Worm (Caenorhabditis elegans) whole organism, midembryonic: ENCODE measurements around the gene C44B11.6.

Experiments
- T22C8.4 ChIP-seq: fragments of 200-800 bp; sonication (Bioruptor generic); IDR thresholded peaks from 2 replicates; pipeline ENCODE4 v1.3.6; 2022; ENCODE audit warnings: missing genetic modification characterization, missing compliant biosample characterization
- cog-1 ChIP-seq: sonication (generic microtip); optimal IDR thresholded peaks from 2 replicates; lab custom pipeline; 2016; ENCODE audit warnings: missing genetic modification characterization, missing compliant biosample characterization
- flt-1 ChIP-seq: fragments of 200-800 bp; sonication (Bioruptor generic); IDR thresholded peaks from 2 replicates; pipeline ENCODE4 v1.3.6; 2022; ENCODE audit warnings: missing genetic modification characterization, missing compliant biosample characterization
- klf-2 ChIP-seq: fragments of 200-800 bp; sonication (Bioruptor generic); conservative IDR thresholded peaks from 2 replicates; pipeline ENCODE4 v1.3.6; 2022; ENCODE audit warnings: missing genetic modification reagents, missing genetic modification characterization, missing compliant biosample characterization
- med-1 ChIP-seq: sonication (generic microtip); optimal IDR thresholded peaks from 2 replicates; lab custom pipeline; 2017; ENCODE audit warnings: missing genetic modification characterization, mild to moderate bottlenecking, missing compliant biosample characterization, antibody characterized with exemption, missing genetic modification reagents; ENCODE audit not compliant: insufficient read depth
- ref-1 ChIP-seq: fragments of 200-800 bp; sonication (Bioruptor generic); conservative IDR thresholded peaks from 2 replicates; pipeline ENCODE4 v1.3.6; 2022; ENCODE audit warnings: missing genetic modification reagents, missing genetic modification characterization, missing compliant biosample characterization
- tab-1 ChIP-seq: fragments of 200-800 bp; sonication (Bioruptor generic); IDR thresholded peaks from 2 replicates; pipeline ENCODE4 v1.3.6; 2022; ENCODE audit warnings: missing genetic modification characterization, missing compliant biosample characterization
- ztf-23 ChIP-seq: fragments of 200-800 bp; sonication (Bioruptor generic); IDR thresholded peaks from 2 replicates; pipeline ENCODE4 v1.3.6; 2022; ENCODE audit warnings: missing genetic modification reagents, missing genetic modification characterization, missing compliant biosample characterization
- ztf-29 ChIP-seq: fragments of 200-800 bp; sonication (Bioruptor generic); IDR thresholded peaks from 2 replicates; pipeline ENCODE4 v1.3.6; 2022; ENCODE audit warnings: missing genetic modification reagents, missing genetic modification characterization, missing compliant biosample characterization

C44B11.6 gene

DNA sequence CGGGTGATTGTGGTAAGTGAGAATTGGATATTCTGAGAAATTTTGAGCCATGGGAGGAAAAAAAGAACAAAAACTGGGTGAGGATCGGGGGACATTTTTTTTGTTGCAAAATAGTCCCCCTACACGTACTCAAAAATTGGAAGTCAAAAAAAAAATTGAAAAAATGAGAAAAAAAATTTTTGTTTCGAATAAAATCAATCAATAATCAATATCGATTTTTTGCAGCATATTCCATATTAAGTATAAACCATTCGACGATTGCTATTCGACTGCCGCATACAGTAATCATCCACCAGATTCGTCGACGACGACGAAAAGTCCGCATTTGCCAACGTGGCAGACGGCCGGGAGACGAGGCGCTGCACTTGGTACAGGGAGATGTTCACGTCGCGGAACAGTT lies 40.3 kb upstream of the C44B11.6 start:
- TF ChIP-seq T22C8.4 (GFP tag; lab: Robert Waterston, UW) (peak; percentile 64), ref-1 (GFP tag; lab: Robert Waterston, UW) (no peak), ztf-23 (GFP tag; lab: Robert Waterston, UW) (no peak)

- TF ChIP-seq tab-1 (GFP tag; lab: Robert Waterston, UW) (no peak), ztf-29 (GFP tag; lab: Robert Waterston, UW) (no peak), cog-1 (no peak), ztf-23 (GFP tag; lab: Robert Waterston, UW) (no peak)
These were observed 36.0 kb upstream of the C44B11.6 start for ce11 chrIII:3116969-3117368.

- TF ChIP-seq klf-2 (GFP tag; lab: Robert Waterston, UW) (no peak), tab-1 (GFP tag; lab: Robert Waterston, UW) (no peak), cog-1 (no peak), flt-1 (GFP tag; lab: Robert Waterston, UW) (no peak), T22C8.4 (GFP tag; lab: Robert Waterston, UW) (no peak), ref-1 (GFP tag; lab: Robert Waterston, UW) (no peak), med-1 (GFP tag; lab: Kevin White, UChicago) (no peak), ztf-23 (GFP tag; lab: Robert Waterston, UW) (no peak), ztf-29 (GFP tag; lab: Robert Waterston, UW) (no peak)
These were observed 33.0 kb upstream of the C44B11.6 start for ce11 chrIII:3119972-3120371.

ce11 chrIII:3124209-3124786 lies 28.6 kb upstream of the C44B11.6 start:
- TF ChIP-seq cog-1 (no peak), flt-1 (GFP tag; lab: Robert Waterston, UW) (0 out of 2 replicates have a peak, but pooled peaks have one; percentile 24)

DNA sequence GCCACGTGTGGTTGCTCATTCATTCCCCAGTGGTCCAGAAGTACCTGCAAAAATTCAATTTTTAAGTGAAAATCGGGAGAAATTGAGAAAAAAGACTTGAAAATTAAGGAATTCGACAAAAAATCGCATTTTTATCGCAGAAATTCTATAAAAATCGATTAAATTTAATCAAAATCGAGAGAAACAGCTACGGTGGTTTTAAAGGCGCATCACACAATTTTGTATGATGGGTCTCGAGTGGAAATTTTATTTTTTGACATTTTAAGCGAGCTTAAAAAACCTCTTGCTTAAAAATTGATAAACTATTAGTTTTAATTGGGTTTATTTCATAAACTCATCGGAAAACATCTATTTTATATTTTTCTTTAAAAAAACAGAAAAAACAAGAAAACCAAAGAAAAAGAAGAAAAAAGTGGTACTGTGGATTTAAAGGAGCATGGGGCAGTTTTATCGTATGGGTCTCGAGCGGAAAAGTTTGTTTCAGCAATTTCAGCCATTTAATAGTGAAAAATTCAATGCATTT lies 25.8 kb upstream of the C44B11.6 start, which contains the start of gene nipa-1:
TSS of gene nipa-1 (minus strand) at position 51 of the 523 bp plus-strand sequence.
- TF ChIP-seq ztf-29 (GFP tag; lab: Robert Waterston, UW) (no peak), med-1 (GFP tag; lab: Kevin White, UChicago) (no peak), ref-1 (GFP tag; lab: Robert Waterston, UW) (no peak), flt-1 (GFP tag; lab: Robert Waterston, UW) (no peak), T22C8.4 (GFP tag; lab: Robert Waterston, UW) (no peak), tab-1 (GFP tag; lab: Robert Waterston, UW) (no peak), ztf-23 (GFP tag; lab: Robert Waterston, UW) (no peak), cog-1 (no peak)

DNA sequence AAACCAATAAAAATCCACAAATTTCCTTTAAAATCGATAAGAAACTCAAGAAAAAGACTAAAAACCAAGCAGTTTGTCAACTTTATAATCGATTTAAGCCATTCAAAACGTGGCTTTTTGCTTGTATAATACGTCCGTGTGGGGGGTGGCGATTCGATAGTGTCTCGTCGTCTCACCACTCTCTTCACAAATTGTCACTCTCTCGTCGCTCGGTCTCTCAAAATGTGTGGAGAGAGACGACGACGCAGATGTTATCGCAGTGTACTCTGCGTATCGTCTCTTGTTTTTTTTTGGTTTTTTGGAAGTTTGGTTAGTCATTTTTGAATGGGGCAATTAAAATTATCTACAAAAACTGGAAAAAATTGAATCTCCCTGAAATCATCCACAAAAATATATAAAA lies 25.3 kb upstream of the C44B11.6 start:
- TF ChIP-seq flt-1 (GFP tag; lab: Robert Waterston, UW), result no peak

- TF ChIP-seq flt-1 (GFP tag; lab: Robert Waterston, UW) (no peak), klf-2 (GFP tag; lab: Robert Waterston, UW) (no peak), ztf-29 (GFP tag; lab: Robert Waterston, UW) (no peak), ref-1 (GFP tag; lab: Robert Waterston, UW) (no peak), med-1 (GFP tag; lab: Kevin White, UChicago) (no peak), ztf-23 (GFP tag; lab: Robert Waterston, UW) (no peak), cog-1 (no peak), tab-1 (GFP tag; lab: Robert Waterston, UW) (no peak), T22C8.4 (GFP tag; lab: Robert Waterston, UW) (no peak)
These were observed 23.9 kb upstream of the C44B11.6 start, which contains the start of gene Y53G8B.1 for ce11 chrIII:3129036-3129435. Gene Y53G8B.1 (plus strand): TSS chrIII:3129277.

DNA sequence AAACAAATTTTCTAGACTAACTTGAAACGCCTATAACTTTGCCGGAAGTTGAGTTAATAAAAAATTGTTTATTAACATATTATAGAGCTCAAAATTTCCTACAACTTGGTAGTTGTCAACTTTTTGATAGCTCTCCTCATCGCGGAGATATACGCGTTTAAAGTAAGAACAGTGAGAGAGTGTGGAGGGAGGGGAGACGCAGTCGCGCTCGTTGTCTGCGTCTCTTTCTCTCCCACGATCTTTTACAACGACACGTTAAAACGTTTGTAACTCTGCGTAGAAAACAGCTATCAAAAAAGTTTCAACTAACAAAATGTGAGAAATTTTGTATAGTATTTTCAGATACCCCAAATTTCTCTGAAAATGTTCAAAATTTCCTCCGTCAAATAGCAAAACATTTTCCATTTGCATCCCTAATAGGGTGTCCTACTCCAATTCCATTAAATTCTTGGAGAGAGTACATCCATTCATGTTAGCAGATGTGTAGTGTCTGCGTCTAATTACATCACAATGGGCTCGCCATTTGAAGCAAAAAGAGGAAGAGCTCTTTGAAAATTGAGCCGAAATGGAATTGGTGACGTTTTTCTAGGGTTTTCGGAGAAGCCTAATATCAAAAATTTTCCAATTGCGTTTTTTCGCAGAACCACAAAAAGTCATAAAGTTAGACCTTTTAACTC lies 16.5 kb upstream of the C44B11.6 start:
- TF ChIP-seq cog-1 (no peak), ref-1 (GFP tag; lab: Robert Waterston, UW) (no peak), flt-1 (GFP tag; lab: Robert Waterston, UW) (no peak), med-1 (GFP tag; lab: Kevin White, UChicago) (no peak), T22C8.4 (GFP tag; lab: Robert Waterston, UW) (no peak), ztf-23 (GFP tag; lab: Robert Waterston, UW) (no peak), tab-1 (GFP tag; lab: Robert Waterston, UW) (no peak), ztf-29 (GFP tag; lab: Robert Waterston, UW) (no peak), klf-2 (GFP tag; lab: Robert Waterston, UW) (no peak)

DNA sequence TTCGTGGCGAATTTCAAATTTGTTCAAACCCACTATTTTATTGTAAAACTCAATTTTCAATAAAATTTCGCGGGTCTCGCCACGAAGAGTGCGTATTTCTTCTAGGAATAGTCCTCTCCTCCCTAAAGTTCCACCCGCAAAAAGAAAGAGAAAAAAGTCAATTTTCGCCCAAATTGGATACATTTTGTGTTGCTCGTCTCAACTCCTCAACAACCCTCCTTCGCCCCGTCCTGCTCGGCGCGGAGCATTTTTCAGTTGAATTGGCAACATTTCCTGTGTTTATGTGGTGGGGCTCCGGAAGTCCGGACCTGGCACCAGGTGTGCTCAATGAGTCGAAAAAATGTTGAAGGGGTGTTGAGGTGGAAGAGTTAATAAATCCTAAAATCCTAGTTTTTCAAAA lies 14.9 kb upstream of the C44B11.6 start:
- no peak for TF ChIP-seq tab-1 (GFP tag; lab: Robert Waterston, UW)
- TF ChIP-seq T22C8.4 (GFP tag; lab: Robert Waterston, UW), result no peak
- no peak for TF ChIP-seq med-1 (GFP tag; lab: Kevin White, UChicago)
- TF ChIP-seq ztf-23 (GFP tag; lab: Robert Waterston, UW), result no peak
- no peak for TF ChIP-seq cog-1
- TF ChIP-seq flt-1 (GFP tag; lab: Robert Waterston, UW), result no peak
- TF ChIP-seq klf-2 (GFP tag; lab: Robert Waterston, UW), result no peak
- no peak for TF ChIP-seq ztf-29 (GFP tag; lab: Robert Waterston, UW)
- TF ChIP-seq ref-1 (GFP tag; lab: Robert Waterston, UW), result no peak

ce11 chrIII:3139144-3139543 lies 13.8 kb upstream of the C44B11.6 start, which contains the start of gene mec-12:
Gene mec-12 (minus strand): TSS chrIII:3139234.
- TF ChIP-seq med-1 (GFP tag; lab: Kevin White, UChicago) (no peak), T22C8.4 (GFP tag; lab: Robert Waterston, UW) (no peak), ztf-29 (GFP tag; lab: Robert Waterston, UW) (no peak), ztf-23 (GFP tag; lab: Robert Waterston, UW) (no peak), cog-1 (no peak), flt-1 (GFP tag; lab: Robert Waterston, UW) (no peak), klf-2 (GFP tag; lab: Robert Waterston, UW) (no peak), tab-1 (GFP tag; lab: Robert Waterston, UW) (no peak), ref-1 (GFP tag; lab: Robert Waterston, UW) (no peak)
